Fruit fly (Drosophila melanogaster) whole organism, embryonic: ENCODE measurements around the gene CG14647.

ENCODE experiments used
- CG10267 ChIP-seq: fragments of 200-800 bp; sonication (Bioruptor generic); optimal IDR thresholded peaks from 2 replicates; lab custom pipeline; 2018; ENCODE audit warnings: missing biosample characterization, mild to moderate bottlenecking, missing genetic modification characterization, moderate library complexity
- CG11696 ChIP-seq: fragments of 200-800 bp; sonication (Bioruptor generic); IDR thresholded peaks from 2 replicates; pipeline ENCODE4 v1.3.6; 2022; ENCODE audit warnings: missing biosample characterization, missing genetic modification characterization
- CG12155 ChIP-seq: fragments of 200-800 bp; sonication (Bioruptor generic); optimal IDR thresholded peaks from 3 replicates; lab custom pipeline; 2016; ENCODE audit warnings: missing biosample characterization, missing genetic modification characterization
- CG12391 ChIP-seq: fragments of 200-800 bp; sonication (Bioruptor generic); optimal IDR thresholded peaks from 3 replicates; lab custom pipeline; 2018; ENCODE audit warnings: missing biosample characterization, mild to moderate bottlenecking, missing genetic modification characterization, moderate library complexity
- CG12769 ChIP-seq: fragments of 200-800 bp; sonication (Bioruptor generic); optimal IDR thresholded peaks from 2 replicates; lab custom pipeline; 2019; ENCODE audit warnings: missing biosample characterization, mild to moderate bottlenecking, missing genetic modification characterization, moderate library complexity
- CG14441 ChIP-seq: fragments of 200-800 bp; sonication (Bioruptor generic); IDR thresholded peaks from 2 replicates; pipeline ENCODE4 v1.3.6; 2022; ENCODE audit warnings: missing biosample characterization, missing genetic modification characterization
- CG14667 ChIP-seq: fragments of 200-800 bp; sonication (Bioruptor generic); IDR thresholded peaks from 2 replicates; pipeline ENCODE4 v1.3.6; 2022; ENCODE audit warnings: missing biosample characterization, missing genetic modification characterization
- CG16779 ChIP-seq: fragments of 200-800 bp; sonication (Bioruptor generic); IDR thresholded peaks from 2 replicates; pipeline ENCODE4 v1.3.6; 2022; ENCODE audit warnings: missing biosample characterization, missing genetic modification characterization
- CG16813 ChIP-seq: fragments of 200-800 bp; sonication (Bioruptor generic); IDR thresholded peaks from 3 replicates; pipeline ENCODE4 v1.3.6; 2022; ENCODE audit warnings: missing biosample characterization, missing genetic modification characterization; ENCODE audit not compliant: partially characterized antibody
- CG16815 ChIP-seq: fragments of 200-800 bp; sonication (Bioruptor generic); optimal IDR thresholded peaks from 3 replicates; lab custom pipeline; 2017; ENCODE audit warnings: missing biosample characterization, mild to moderate bottlenecking, missing genetic modification characterization
- CG17186 ChIP-seq: fragments of 200-800 bp; sonication (Bioruptor generic); optimal IDR thresholded peaks from 3 replicates; lab custom pipeline; 2017; ENCODE audit warnings: missing biosample characterization, missing genetic modification reagents, missing genetic modification characterization
- CG17385 ChIP-seq: fragments of 200-800 bp; sonication (Bioruptor generic); optimal IDR thresholded peaks from 3 replicates; lab custom pipeline; 2018; ENCODE audit warnings: missing biosample characterization, mild to moderate bottlenecking, missing genetic modification characterization
- CG18262 ChIP-seq: fragments of 200-800 bp; optimal IDR thresholded peaks from 3 replicates; lab custom pipeline; 2019; ENCODE audit warnings: missing biosample characterization, mild to moderate bottlenecking, missing genetic modification characterization, moderate library complexity
- CG18764 ChIP-seq: fragments of 200-800 bp; sonication (Bioruptor generic); optimal IDR thresholded peaks from 3 replicates; lab custom pipeline; 2016; ENCODE audit warnings: missing biosample characterization, missing genetic modification characterization
- CG2712 ChIP-seq: fragments of 200-800 bp; optimal IDR thresholded peaks from 3 replicates; lab custom pipeline; 2019; ENCODE audit warnings: missing biosample characterization, mild to moderate bottlenecking, missing genetic modification characterization, moderate library complexity
- CG3281 ChIP-seq: fragments of 200-800 bp; sonication (Bioruptor generic); optimal IDR thresholded peaks from 3 replicates; lab custom pipeline; 2017; ENCODE audit warnings: missing biosample characterization, mild to moderate bottlenecking, missing genetic modification characterization
- CG34376 ChIP-seq: fragments of 200-800 bp; sonication (Bioruptor generic); optimal IDR thresholded peaks from 2 replicates; lab custom pipeline; 2018; ENCODE audit warnings: missing biosample characterization, mild to moderate bottlenecking, missing genetic modification characterization
- CG3995 ChIP-seq: fragments of 200-800 bp; sonication (Bioruptor generic); optimal IDR thresholded peaks from 3 replicates; lab custom pipeline; 2016; ENCODE audit warnings: missing biosample characterization, missing genetic modification characterization
- CG4424 ChIP-seq: fragments of 200-800 bp; sonication (Bioruptor generic); optimal IDR thresholded peaks from 3 replicates; lab custom pipeline; 2016; ENCODE audit warnings: missing biosample characterization, missing genetic modification characterization
- CG6272 ChIP-seq: fragments of 200-800 bp; sonication (Bioruptor generic); IDR thresholded peaks from 2 replicates; pipeline ENCODE4 v1.3.6; 2022; ENCODE audit warnings: missing biosample characterization, missing genetic modification characterization
- CG7786 ChIP-seq: fragments of 200-800 bp; sonication (Bioruptor generic); optimal IDR thresholded peaks from 2 replicates; lab custom pipeline; 2016; ENCODE audit warnings: missing biosample characterization, missing genetic modification characterization
- CG7963 ChIP-seq: fragments of 200-800 bp; sonication (Bioruptor generic); IDR thresholded peaks from 3 replicates; pipeline ENCODE4 v1.3.6; 2022; ENCODE audit warnings: missing biosample characterization, missing genetic modification characterization; ENCODE audit not compliant: partially characterized antibody
- Dbx ChIP-seq: fragments of 200-800 bp; sonication (Bioruptor generic); IDR thresholded peaks from 3 replicates; pipeline ENCODE4 v1.3.6; 2022; ENCODE audit warnings: missing biosample characterization, missing genetic modification characterization
- Dfd ChIP-seq, 2 experiments: fragments of >200 bp; optimal IDR thresholded peaks; 2 replicates each; lab custom pipeline; 2017; ENCODE audit warnings: missing biosample characterization in 2 of 2, missing genetic modification characterization in 2 of 2
- Doc3 ChIP-seq: fragments of 200-800 bp; sonication (Bioruptor generic); IDR thresholded peaks from 3 replicates; pipeline ENCODE4 v1.3.6; 2022; ENCODE audit warnings: missing biosample characterization, missing genetic modification characterization; ENCODE audit not compliant: partially characterized antibody
- Elba2 ChIP-seq: fragments of 200-800 bp; sonication (Bioruptor generic); optimal IDR thresholded peaks from 3 replicates; lab custom pipeline; 2016; ENCODE audit warnings: missing biosample characterization, missing genetic modification characterization
- H15 ChIP-seq: fragments of 200-800 bp; sonication (Bioruptor generic); IDR thresholded peaks from 3 replicates; pipeline ENCODE4 v1.3.6; 2022; ENCODE audit warnings: missing biosample characterization, missing genetic modification characterization
- HHEX ChIP-seq: fragments of 200-800 bp; sonication (Bioruptor generic); optimal IDR thresholded peaks from 3 replicates; lab custom pipeline; 2017; ENCODE audit warnings: missing biosample characterization, mild to moderate bottlenecking, missing genetic modification characterization, missing genetic modification reagents
- Max ChIP-seq: fragments of 200-800 bp; sonication (Bioruptor generic); optimal IDR thresholded peaks from 2 replicates; lab custom pipeline; 2016; ENCODE audit warnings: missing biosample characterization, mild to moderate bottlenecking, missing genetic modification characterization
- Nf-YC ChIP-seq: fragments of 200-800 bp; optimal IDR thresholded peaks from 3 replicates; lab custom pipeline; 2019; ENCODE audit warnings: missing biosample characterization, mild to moderate bottlenecking, missing genetic modification characterization, moderate library complexity
- Rfx ChIP-seq: fragments of 200-800 bp; sonication (Bioruptor generic); IDR thresholded peaks from 2 replicates; pipeline ENCODE4 v1.3.6; 2022; ENCODE audit warnings: missing biosample characterization, missing genetic modification characterization
- Sry-δ ChIP-seq: fragments of 200-800 bp; sonication (Bioruptor generic); optimal IDR thresholded peaks from 2 replicates; lab custom pipeline; 2016; ENCODE audit warnings: missing biosample characterization, missing genetic modification characterization
- bbx ChIP-seq: fragments of 200-800 bp; sonication (Bioruptor generic); IDR thresholded peaks from 2 replicates; pipeline ENCODE4 v1.3.6; 2022; ENCODE audit warnings: missing biosample characterization, missing genetic modification characterization; ENCODE audit not compliant: partially characterized antibody
- bcd ChIP-seq: fragments of 200-800 bp; sonication (Bioruptor generic); optimal IDR thresholded peaks from 2 replicates; lab custom pipeline; 2017; ENCODE audit warnings: missing biosample characterization, mild to moderate bottlenecking, missing genetic modification characterization
- crc ChIP-seq: fragments of 200-800 bp; sonication (Bioruptor generic); optimal IDR thresholded peaks from 2 replicates; lab custom pipeline; 2016; ENCODE audit warnings: missing biosample characterization, missing genetic modification characterization
- dpn ChIP-seq, 2 experiments: fragments of 200-800 bp; sonication (Bioruptor generic); optimal IDR thresholded peaks; 3 replicates each; lab custom pipeline; 2016; ENCODE audit warnings: missing biosample characterization in 2 of 2, missing genetic modification characterization in 2 of 2
- fu2 ChIP-seq: fragments of 200-800 bp; sonication (Bioruptor generic); optimal IDR thresholded peaks from 2 replicates; lab custom pipeline; 2016; ENCODE audit warnings: missing biosample characterization, missing genetic modification characterization
- gsb-n ChIP-seq: fragments of 200-800 bp; sonication (Bioruptor generic); optimal IDR thresholded peaks from 3 replicates; lab custom pipeline; 2018; ENCODE audit warnings: missing biosample characterization, mild to moderate bottlenecking, missing genetic modification characterization
- hb ChIP-seq: fragments of 200-800 bp; sonication (Bioruptor generic); IDR thresholded peaks from 3 replicates; pipeline ENCODE4 v1.3.6; 2022; ENCODE audit warnings: missing biosample characterization, missing genetic modification characterization; ENCODE audit not compliant: partially characterized antibody
- hkb ChIP-seq, 2 experiments: fragments of 200-800 bp in 1 of 2; fragments of >200 bp in 1 of 2; sonication (Bioruptor generic) in 1 of 2; IDR thresholded peaks in 1 of 2; optimal IDR thresholded peaks in 1 of 2; 2 replicates each; pipeline versions ENCODE4 v1.3.6 to Lab custom; 2017 to 2022; ENCODE audit warnings: missing biosample characterization in 1 of 2, missing genetic modification characterization in 1 of 2
- jumu ChIP-seq: fragments of 200-800 bp; sonication (Bioruptor generic); optimal IDR thresholded peaks from 3 replicates; lab custom pipeline; 2016; ENCODE audit warnings: missing biosample characterization, missing genetic modification characterization
- lola ChIP-seq, 3 experiments: fragments of >200 bp in 2 of 3; fragments of 200-800 bp in 1 of 3; sonication (Bioruptor generic) in 1 of 3; optimal IDR thresholded peaks; 2 replicates each; lab custom pipeline; 2017 to 2019; ENCODE audit warnings: missing biosample characterization in 3 of 3, missing genetic modification characterization in 3 of 3, mild to moderate bottlenecking in 1 of 3, moderate library complexity in 1 of 3
- luna ChIP-seq: fragments of 200-800 bp; sonication (Bioruptor generic); optimal IDR thresholded peaks from 2 replicates; lab custom pipeline; 2016; ENCODE audit warnings: missing biosample characterization, missing genetic modification characterization
- pho ChIP-seq: fragments of 200-800 bp; sonication (Bioruptor generic); optimal IDR thresholded peaks from 2 replicates; lab custom pipeline; 2016; ENCODE audit warnings: missing biosample characterization, missing genetic modification characterization
- phol ChIP-seq: fragments of 200-800 bp; sonication (Bioruptor generic); optimal IDR thresholded peaks from 3 replicates; lab custom pipeline; 2018; ENCODE audit warnings: missing biosample characterization, mild to moderate bottlenecking, missing genetic modification characterization, moderate library complexity
- pita ChIP-seq: fragments of 200-800 bp; sonication (Bioruptor generic); optimal IDR thresholded peaks from 2 replicates; lab custom pipeline; 2017; ENCODE audit warnings: missing biosample characterization, mild to moderate bottlenecking, missing genetic modification characterization
- ranshi ChIP-seq: fragments of 200-800 bp; sonication (Bioruptor generic); IDR thresholded peaks from 2 replicates; pipeline ENCODE4 v1.3.6; 2022; ENCODE audit warnings: missing biosample characterization, missing genetic modification characterization
- rib ChIP-seq: fragments of 200-800 bp; sonication (Bioruptor generic); IDR thresholded peaks from 2 replicates; pipeline ENCODE4 v1.3.6; 2022; ENCODE audit warnings: missing biosample characterization, missing genetic modification characterization
- wor ChIP-seq: fragments of 200-800 bp; sonication (Bioruptor generic); IDR thresholded peaks from 2 replicates; pipeline ENCODE4 v1.3.6; 2022; ENCODE audit warnings: missing biosample characterization, missing genetic modification characterization

The CG14647 gene

DNA sequence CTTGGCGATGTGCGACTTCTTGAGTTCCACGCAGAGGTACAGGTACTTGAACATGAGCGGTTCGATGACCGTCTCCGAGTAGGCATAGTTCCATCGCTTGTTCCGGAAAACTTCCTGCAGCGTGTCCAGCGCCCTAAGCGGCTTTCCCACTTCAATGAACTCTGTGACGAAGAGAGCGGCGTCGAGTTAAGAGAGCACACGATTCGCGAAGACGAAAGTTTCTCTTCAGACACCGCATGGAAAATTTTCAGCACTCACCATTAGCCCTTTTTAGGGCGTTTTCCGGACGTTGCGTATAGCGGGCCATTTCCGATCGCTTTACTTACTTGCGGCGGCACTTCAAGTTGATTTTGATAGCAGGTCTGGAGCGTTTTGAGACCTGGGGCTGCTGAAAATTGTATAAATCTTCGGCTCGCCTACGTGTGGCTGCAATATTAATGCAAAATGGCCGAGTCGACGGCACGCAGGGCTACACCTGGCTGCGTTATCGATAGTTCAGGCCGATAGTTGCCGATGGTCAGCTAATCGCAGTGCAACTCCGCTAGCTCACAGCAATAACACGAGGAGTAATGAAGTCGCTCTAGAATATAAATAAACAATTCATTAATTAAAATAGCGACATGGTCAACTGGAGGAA is 33.2 kb downstream of the CG14647 start, which contains the start of the genes eIF3a and CG1074 (continued):
- peak; percentile 97 for TF ChIP-seq CG16813 (GFP tag; lab: Robert Waterston, UW)
- TF ChIP-seq CG16779 (GFP tag; lab: Robert Waterston, UW), result 0 out of 2 replicates have a peak, but pooled peaks have one; percentile 65
- no peak for TF ChIP-seq pita (GFP tag; lab: Kevin White, UChicago)
- TF ChIP-seq CG2712, result peak; percentile 69
- TF ChIP-seq CG12155 (GFP tag; lab: Kevin White, UChicago), result peak; percentile 47
- TF ChIP-seq hb (GFP tag; lab: Robert Waterston, UW), result peak; percentile 97
- TF ChIP-seq CG14667, result 0 out of 2 replicates have a peak, but pooled peaks have one; percentile 23
- peak; percentile 93 for TF ChIP-seq Max (GFP tag; lab: Kevin White, UChicago)
- peak; percentile 69 for TF ChIP-seq CG10267 (tag; lab: Kevin White, UChicago)
- TF ChIP-seq CG12769 (tag; lab: Kevin White, UChicago), result no peak
- peak; percentile 80 for TF ChIP-seq rib (GFP tag; lab: Robert Waterston, UW)
- TF ChIP-seq wor (GFP tag; lab: Robert Waterston, UW), result no peak
- peak; percentile 73 for TF ChIP-seq CG17385
- peak; percentile 55; the same call in 1 of the 2 replicates for TF ChIP-seq CG14441
- TF ChIP-seq dpn (GFP tag; optimal IDR thresholded peaks at IDR 0.05; lab: Kevin White, UChicago), result peak; percentile 40 to 73
- TF ChIP-seq fu2 (GFP tag; lab: Kevin White, UChicago), result peak; percentile 0
- peak; percentile 36 for TF ChIP-seq CG7786
- peak; percentile 73 for TF ChIP-seq bcd (GFP tag; lab: Kevin White, UChicago)
- TF ChIP-seq CG17186 (GFP tag; lab: Kevin White, UChicago), result peak; percentile 90
- TF ChIP-seq Nf-YC (tag; lab: Kevin White, UChicago), result peak; percentile 64
- peak; percentile 79 for TF ChIP-seq pho (GFP tag; lab: Kevin White, UChicago)
- TF ChIP-seq H15 (GFP tag; lab: Robert Waterston, UW), result peak; percentile 50; the same call in 2 of the 3 replicates
- TF ChIP-seq Elba2 (GFP tag; lab: Kevin White, UChicago), result peak; percentile 11
- TF ChIP-seq jumu (GFP tag; lab: Kevin White, UChicago), result peak; percentile 42
- peak; percentile 31 for TF ChIP-seq CG18764 (GFP tag; lab: Kevin White, UChicago)
- TF ChIP-seq lola (GFP tag; optimal IDR thresholded peaks at IDR 0.05; lab: Kevin White, UChicago), result peak in 1 of 3 experiments; percentile 2
- TF ChIP-seq CG12391 (tag; lab: Kevin White, UChicago), result peak; percentile 66
- TF ChIP-seq crc (GFP tag; lab: Kevin White, UChicago), result no peak
- peak; percentile 78 for TF ChIP-seq CG3281 (GFP tag; lab: Kevin White, UChicago)
- peak; percentile 74 for TF ChIP-seq HHEX (GFP tag; lab: Kevin White, UChicago)
- TF ChIP-seq bbx (GFP tag; lab: Robert Waterston, UW), result peak; percentile 99
- peak; percentile 89 for TF ChIP-seq CG34376 (GFP tag; lab: Kevin White, UChicago)
- TF ChIP-seq hkb (optimal IDR thresholded peaks at IDR 0.05; lab: Kevin White, UChicago), result no peak
- TF ChIP-seq hkb (GFP tag; IDR thresholded peaks at IDR 0.05; lab: Robert Waterston, UW), result peak; percentile 46
- peak; percentile 51 for TF ChIP-seq luna (GFP tag; lab: Kevin White, UChicago)
- TF ChIP-seq CG7963, result peak; percentile 98
- TF ChIP-seq Sry-δ (GFP tag; lab: Kevin White, UChicago), result peak; percentile 91
- peak; percentile 67 for TF ChIP-seq CG11696 (GFP tag; lab: Robert Waterston, UW)
- TF ChIP-seq ranshi (GFP tag; lab: Robert Waterston, UW), result peak; percentile 64
- peak; percentile 81 for TF ChIP-seq Dbx (GFP tag; lab: Robert Waterston, UW)
- peak; percentile 76 for TF ChIP-seq CG3995 (GFP tag; lab: Kevin White, UChicago)
- TF ChIP-seq gsb-n (tag; lab: Kevin White, UChicago), result no peak
- peak; percentile 48 for TF ChIP-seq CG4424 (GFP tag; lab: Kevin White, UChicago)
- peak; percentile 86 for TF ChIP-seq Rfx
- TF ChIP-seq phol (tag; lab: Kevin White, UChicago), result peak; percentile 99
- TF ChIP-seq CG6272 (GFP tag; lab: Robert Waterston, UW), result peak; percentile 54
- no peak for TF ChIP-seq Dfd (GFP tag; optimal IDR thresholded peaks at IDR 0.05; lab: Kevin White, UChicago)
- TF ChIP-seq CG18262, result peak; percentile 44
- peak; percentile 86 for TF ChIP-seq Doc3
- no peak for TF ChIP-seq CG16815 (GFP tag; lab: Kevin White, UChicago)
